Fruit fly (Drosophila melanogaster) whole organism, embryonic: ENCODE data around the gene dgt6.
A peak's percentile ranks its signal among the peaks of the same experiment; 100 is the strongest.

ENCODE experiments used
- ATbp ChIP-seq: fragments of 200-800 bp; sonication (Bioruptor generic); optimal IDR thresholded peaks from 2 replicates; lab custom pipeline; 2017; ENCODE audit warnings: missing biosample characterization, mild to moderate bottlenecking, missing genetic modification characterization, missing genetic modification reagents
- Atf-2 ChIP-seq: fragments of 200-800 bp; sonication (Bioruptor generic); optimal IDR thresholded peaks from 2 replicates; lab custom pipeline; 2016; ENCODE audit warnings: missing biosample characterization, missing genetic modification characterization
- CG10209 ChIP-seq: fragments of 200-800 bp; sonication (Bioruptor generic); optimal IDR thresholded peaks from 3 replicates; lab custom pipeline; 2017; ENCODE audit warnings: missing biosample characterization, mild to moderate bottlenecking, missing genetic modification characterization, missing genetic modification reagents
- CG10274 ChIP-seq: fragments of 200-800 bp; sonication (Bioruptor generic); optimal IDR thresholded peaks from 3 replicates; lab custom pipeline; 2017; ENCODE audit warnings: missing biosample characterization, mild to moderate bottlenecking, missing genetic modification characterization
- CG10565 ChIP-seq: fragments of 200-800 bp; sonication (Bioruptor generic); optimal IDR thresholded peaks from 3 replicates; lab custom pipeline; 2016; ENCODE audit warnings: missing biosample characterization, mild to moderate bottlenecking, missing genetic modification characterization
- CG10959 ChIP-seq: fragments of 200-800 bp; sonication (Bioruptor generic); IDR thresholded peaks from 2 replicates; pipeline ENCODE4 v1.3.6; 2022; ENCODE audit warnings: missing biosample characterization, missing genetic modification characterization
- CG10979 ChIP-seq: fragments of 200-800 bp; sonication (Bioruptor generic); optimal IDR thresholded peaks from 2 replicates; lab custom pipeline; 2018; ENCODE audit warnings: missing biosample characterization, mild to moderate bottlenecking, missing genetic modification characterization, moderate library complexity
- CG12104 ChIP-seq: fragments of 200-800 bp; sonication (Bioruptor generic); optimal IDR thresholded peaks from 3 replicates; lab custom pipeline; 2016; ENCODE audit warnings: missing biosample characterization, missing genetic modification characterization
- CG12659 ChIP-seq: fragments of 200-800 bp; sonication (Bioruptor generic); optimal IDR thresholded peaks from 3 replicates; lab custom pipeline; 2017; ENCODE audit warnings: mild to moderate bottlenecking, missing biosample characterization, missing genetic modification reagents, missing genetic modification characterization
- CG1529 ChIP-seq: fragments of 200-800 bp; sonication (Bioruptor generic); optimal IDR thresholded peaks from 3 replicates; lab custom pipeline; 2018; ENCODE audit warnings: missing biosample characterization, missing genetic modification characterization
- CG15479 ChIP-seq: fragments of 200-800 bp; sonication (Bioruptor generic); optimal IDR thresholded peaks from 3 replicates; lab custom pipeline; 2019; ENCODE audit warnings: missing biosample characterization, mild to moderate bottlenecking, missing genetic modification characterization, moderate library complexity
- CG18764 ChIP-seq: fragments of 200-800 bp; sonication (Bioruptor generic); optimal IDR thresholded peaks from 3 replicates; lab custom pipeline; 2016; ENCODE audit warnings: missing biosample characterization, missing genetic modification characterization
- CG2202 ChIP-seq: fragments of 200-800 bp; sonication (Bioruptor generic); optimal IDR thresholded peaks from 2 replicates; lab custom pipeline; 2018; ENCODE audit warnings: missing biosample characterization, mild to moderate bottlenecking, missing genetic modification characterization
- CG30431 ChIP-seq: fragments of 200-800 bp; sonication (Bioruptor generic); optimal IDR thresholded peaks from 2 replicates; lab custom pipeline; 2017; ENCODE audit warnings: missing biosample characterization, missing genetic modification characterization
- CG31224 ChIP-seq: fragments of 200-800 bp; sonication (Bioruptor generic); IDR thresholded peaks from 2 replicates; pipeline ENCODE4 v1.3.6; 2022; ENCODE audit warnings: missing biosample characterization, missing genetic modification characterization
- CG3281 ChIP-seq: fragments of 200-800 bp; sonication (Bioruptor generic); optimal IDR thresholded peaks from 3 replicates; lab custom pipeline; 2017; ENCODE audit warnings: missing biosample characterization, mild to moderate bottlenecking, missing genetic modification characterization
- CG33557 ChIP-seq: fragments of 200-800 bp; sonication (Bioruptor generic); optimal IDR thresholded peaks from 2 replicates; lab custom pipeline; 2019; ENCODE audit warnings: missing biosample characterization, mild to moderate bottlenecking, missing genetic modification characterization, moderate library complexity
- CG3726 ChIP-seq: fragments of 200-800 bp; sonication (Bioruptor generic); IDR thresholded peaks from 3 replicates; pipeline ENCODE4, ENCODE4 v1.3.6; 2022; ENCODE audit warnings: missing biosample characterization, missing genetic modification characterization
- CG9932 ChIP-seq: fragments of 200-800 bp; sonication (Bioruptor generic); IDR thresholded peaks from 2 replicates; pipeline ENCODE4 v1.3.6; 2022; ENCODE audit warnings: missing biosample characterization, missing genetic modification characterization
- D19A ChIP-seq: fragments of 200-800 bp; optimal IDR thresholded peaks from 3 replicates; lab custom pipeline; 2019; ENCODE audit warnings: missing biosample characterization, mild to moderate bottlenecking, missing genetic modification characterization, moderate library complexity
- E2f2 ChIP-seq: fragments of 200-800 bp; sonication (Bioruptor generic); IDR thresholded peaks from 2 replicates; pipeline ENCODE4 v1.3.6; 2022; ENCODE audit warnings: missing biosample characterization, missing genetic modification characterization
- ERR ChIP-seq: fragments of 200-800 bp; sonication (Bioruptor generic); optimal IDR thresholded peaks from 2 replicates; lab custom pipeline; 2016; ENCODE audit warnings: missing biosample characterization, missing genetic modification characterization
- Ets65A ChIP-seq: fragments of 200-800 bp; sonication (Bioruptor generic); peaks from one replicate; lab custom pipeline; 2016; ENCODE audit warnings: missing biosample characterization, missing genetic modification characterization
- Fer1 ChIP-seq: fragments of 200-800 bp; sonication (Bioruptor generic); optimal IDR thresholded peaks from 2 replicates; lab custom pipeline; 2017; ENCODE audit warnings: missing biosample characterization, mild to moderate bottlenecking, missing genetic modification characterization
- Gug ChIP-seq: fragments of 200-800 bp; sonication (Bioruptor generic); IDR thresholded peaks from 4 replicates; pipeline ENCODE4 v1.3.6; 2022; ENCODE audit warnings: missing biosample characterization, missing genetic modification characterization
- H15 ChIP-seq: fragments of 200-800 bp; sonication (Bioruptor generic); IDR thresholded peaks from 3 replicates; pipeline ENCODE4 v1.3.6; 2022; ENCODE audit warnings: missing biosample characterization, missing genetic modification characterization
- Mad ChIP-seq: fragments of 200-800 bp; sonication (Bioruptor generic); optimal IDR thresholded peaks from 2 replicates; lab custom pipeline; 2016; ENCODE audit warnings: missing biosample characterization, missing genetic modification characterization
- NFAT ChIP-seq: fragments of 200-800 bp; sonication (Bioruptor generic); IDR thresholded peaks from 2 replicates; pipeline ENCODE4 v1.3.6; 2022; ENCODE audit warnings: missing biosample characterization, missing genetic modification characterization
- Pdp1 ChIP-seq, 2 experiments: fragments of 200-800 bp; sonication (Bioruptor generic); optimal IDR thresholded peaks; 3 replicates each; lab custom pipeline; 2016; ENCODE audit warnings: missing biosample characterization in 2 of 2, missing genetic modification characterization in 2 of 2, mild to moderate bottlenecking in 1 of 2, moderate library complexity in 1 of 2
- Ptx1 ChIP-seq: fragments of 200-800 bp; sonication (Bioruptor generic); IDR thresholded peaks from 2 replicates; pipeline ENCODE4 v1.3.6; 2022; ENCODE audit warnings: missing biosample characterization, missing genetic modification characterization
- Rx ChIP-seq: fragments of 200-800 bp; sonication (Bioruptor generic); IDR thresholded peaks from 2 replicates; pipeline ENCODE4 v1.3.6; 2022; ENCODE audit warnings: missing biosample characterization, missing genetic modification characterization
- crc ChIP-seq: fragments of 200-800 bp; sonication (Bioruptor generic); optimal IDR thresholded peaks from 2 replicates; lab custom pipeline; 2016; ENCODE audit warnings: missing biosample characterization, missing genetic modification characterization
- dysf ChIP-seq: fragments of 200-800 bp; sonication (Bioruptor generic); IDR thresholded peaks from 3 replicates; pipeline ENCODE4 v1.3.6; 2022; ENCODE audit warnings: missing biosample characterization, missing genetic modification characterization
- emc ChIP-seq: fragments of 200-800 bp; sonication (Bioruptor generic); optimal IDR thresholded peaks from 2 replicates; lab custom pipeline; 2016; ENCODE audit warnings: missing biosample characterization, missing genetic modification characterization
- exex ChIP-seq: fragments of 200-800 bp; sonication (Bioruptor generic); optimal IDR thresholded peaks from 4 replicates; lab custom pipeline; 2018; ENCODE audit warnings: missing biosample characterization, mild to moderate bottlenecking, missing genetic modification characterization, moderate library complexity
- grn ChIP-seq: fragments of 200-800 bp; sonication (Bioruptor generic); optimal IDR thresholded peaks from 3 replicates; lab custom pipeline; 2017; ENCODE audit warnings: missing biosample characterization, missing genetic modification characterization
- jigr1 ChIP-seq: fragments of 200-800 bp; sonication (Bioruptor generic); IDR thresholded peaks from 3 replicates; pipeline ENCODE4 v1.3.6; 2022; ENCODE audit warnings: missing biosample characterization, missing genetic modification characterization
- jumu ChIP-seq: fragments of 200-800 bp; sonication (Bioruptor generic); optimal IDR thresholded peaks from 3 replicates; lab custom pipeline; 2016; ENCODE audit warnings: missing biosample characterization, missing genetic modification characterization
- lola ChIP-seq, 3 experiments: fragments of >200 bp in 2 of 3; fragments of 200-800 bp in 1 of 3; sonication (Bioruptor generic) in 1 of 3; optimal IDR thresholded peaks; 2 replicates each; lab custom pipeline; 2017 to 2019; ENCODE audit warnings: missing biosample characterization in 3 of 3, missing genetic modification characterization in 3 of 3, mild to moderate bottlenecking in 1 of 3, moderate library complexity in 1 of 3
- pan ChIP-seq, 4 experiments: fragments of >200 bp in 3 of 4; fragments of 200-800 bp in 1 of 4; sonication (Bioruptor generic) in 1 of 4; optimal IDR thresholded peaks in 3 of 4; IDR thresholded peaks in 1 of 4; 2 replicates each; pipeline versions ENCODE4 v1.3.6 to Lab custom; 2017 to 2022; ENCODE audit warnings: missing biosample characterization in 2 of 4, missing genetic modification characterization in 2 of 4, mixed read lengths in 1 of 4
- peb ChIP-seq: fragments of 200-800 bp; sonication (Bioruptor generic); IDR thresholded peaks from 2 replicates; pipeline ENCODE4 v1.3.6; 2022; ENCODE audit warnings: missing biosample characterization, missing genetic modification characterization
- pnt ChIP-seq: fragments of 200-800 bp; sonication (Bioruptor generic); optimal IDR thresholded peaks from 3 replicates; lab custom pipeline; 2016; ENCODE audit warnings: missing biosample characterization, missing genetic modification characterization
- salm ChIP-seq: fragments of 200-800 bp; sonication (Bioruptor generic); optimal IDR thresholded peaks from 2 replicates; lab custom pipeline; 2018; ENCODE audit warnings: missing biosample characterization, mild to moderate bottlenecking, missing genetic modification characterization
- sens-2 ChIP-seq: fragments of 200-800 bp; sonication (Bioruptor generic); IDR thresholded peaks from 2 replicates; pipeline ENCODE4 v1.3.6; 2022; ENCODE audit warnings: missing biosample characterization, missing genetic modification characterization
- tx ChIP-seq: fragments of 200-800 bp; sonication (Bioruptor generic); optimal IDR thresholded peaks from 2 replicates; lab custom pipeline; 2016; ENCODE audit warnings: missing biosample characterization, missing genetic modification characterization
- vvl ChIP-seq: fragments of 200-800 bp; sonication (Bioruptor generic); IDR thresholded peaks from 2 replicates; pipeline ENCODE4 v1.3.6; 2022; ENCODE audit warnings: missing biosample characterization, missing genetic modification characterization

dgt6 gene

DNA sequence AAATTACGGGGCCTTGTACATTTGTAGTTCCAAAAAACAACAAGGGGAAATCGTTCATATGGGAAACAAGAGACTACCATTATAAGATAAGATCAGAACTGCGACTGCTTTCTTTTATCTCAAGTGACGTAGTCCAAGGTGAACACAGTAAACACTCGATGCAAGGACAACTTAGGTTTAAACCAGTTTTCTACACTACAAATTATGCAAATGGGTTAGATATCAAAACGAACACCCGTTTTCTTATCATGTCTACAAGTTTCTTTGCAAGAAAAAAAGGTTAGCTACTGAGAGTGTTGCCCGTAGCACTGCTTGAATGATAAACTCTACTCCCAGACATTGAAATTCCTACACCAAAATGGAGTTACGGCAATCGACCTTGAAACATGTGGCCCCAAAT, 6.6 kb downstream of the dgt6 start (continued):
- peak; percentile 77 for TF ChIP-seq jumu (GFP tag; lab: Kevin White, UChicago)
- TF ChIP-seq CG33557 (GFP tag; lab: Kevin White, UChicago), result no peak
- peak; percentile 69 to 76 for TF ChIP-seq Pdp1 (GFP tag; optimal IDR thresholded peaks at IDR 0.05; lab: Kevin White, UChicago)
- peak; percentile 81 for TF ChIP-seq grn
- peak; percentile 79 for TF ChIP-seq Gug
- no peak for TF ChIP-seq jigr1
- TF ChIP-seq CG9932 (GFP tag; lab: Robert Waterston, UW), result peak; percentile 74
- peak in 1 of 3 experiments; percentile 34 for TF ChIP-seq lola (GFP tag; optimal IDR thresholded peaks at IDR 0.05; lab: Kevin White, UChicago)
- no peak for TF ChIP-seq CG10565 (GFP tag; lab: Kevin White, UChicago)
- TF ChIP-seq dysf (GFP tag; lab: Robert Waterston, UW), result peak; percentile 76
- TF ChIP-seq crc (GFP tag; lab: Kevin White, UChicago), result peak; percentile 3
- peak; percentile 48; the same call in 1 of the 2 replicates for TF ChIP-seq peb (GFP tag; lab: Robert Waterston, UW)
- TF ChIP-seq CG30431, result peak; percentile 58
- peak; percentile 29 for TF ChIP-seq Atf-2 (GFP tag; lab: Kevin White, UChicago)
- TF ChIP-seq CG3281, result peak; percentile 39
- no peak for TF ChIP-seq Mad (GFP tag; lab: Kevin White, UChicago)
- no peak for TF ChIP-seq exex (tag; lab: Kevin White, UChicago)
- peak; percentile 47; the same call in 1 of the 2 replicates for TF ChIP-seq sens-2 (GFP tag; lab: Robert Waterston, UW)
- peak; percentile 78 for TF ChIP-seq pnt (GFP tag; lab: Kevin White, UChicago)
- TF ChIP-seq CG12104, result peak; percentile 39
- peak; percentile 32 for TF ChIP-seq salm (tag; lab: Kevin White, UChicago)
- TF ChIP-seq H15 (GFP tag; lab: Robert Waterston, UW), result peak; percentile 63; the same call in 1 of the 3 replicates
- no peak for TF ChIP-seq ERR (GFP tag; lab: Kevin White, UChicago)
- TF ChIP-seq CG12659 (GFP tag; lab: Kevin White, UChicago), result peak; percentile 20
- peak; percentile 33; the same call in 1 of the 2 replicates for TF ChIP-seq E2f2 (GFP tag; lab: Robert Waterston, UW)
- peak; percentile 26 for TF ChIP-seq CG18764
- TF ChIP-seq CG10274, result peak; percentile 10
- TF ChIP-seq Ptx1 (GFP tag; lab: Robert Waterston, UW), result peak; percentile 81
- TF ChIP-seq CG10209 (GFP tag; lab: Kevin White, UChicago), result peak; percentile 43
- peak; percentile 34 for TF ChIP-seq CG1529 (GFP tag; lab: Kevin White, UChicago)
- TF ChIP-seq Fer1, result peak; percentile 30
- TF ChIP-seq tx (GFP tag; lab: Kevin White, UChicago), result peak; percentile 10
- 0 out of 2 replicates have a peak, but pooled peaks have one; percentile 36 for TF ChIP-seq CG31224 (GFP tag; lab: Robert Waterston, UW)
- peak; percentile 88 for TF ChIP-seq vvl (GFP tag; lab: Robert Waterston, UW)
- peak; percentile 60; the same call in 1 of the 2 replicates for TF ChIP-seq NFAT (GFP tag; lab: Robert Waterston, UW)
- no peak for TF ChIP-seq CG2202 (tag; lab: Kevin White, UChicago)
- TF ChIP-seq emc, result peak; percentile 31
- TF ChIP-seq pan (optimal IDR thresholded peaks at IDR 0.05; lab: Kevin White, UChicago), result no peak
- peak in 1 of 2 experiments; percentile 76 for TF ChIP-seq pan (GFP tag; optimal IDR thresholded peaks at IDR 0.05 in 1 of 2, IDR thresholded peaks at IDR 0.05 in 1 of 2)
- TF ChIP-seq CG3726 (GFP tag; lab: Robert Waterston, UW), result 0 out of 3 replicates have a peak, but pooled peaks have one; percentile 56
- no peak for TF ChIP-seq CG15479 (GFP tag; lab: Kevin White, UChicago)
- TF ChIP-seq ATbp, result peak; percentile 62
- peak; percentile 94 for TF ChIP-seq Ets65A (GFP tag; lab: Kevin White, UChicago)
- peak; percentile 44 for TF ChIP-seq D19A (tag; lab: Kevin White, UChicago)
- TF ChIP-seq CG10979 (tag; lab: Kevin White, UChicago), result peak; percentile 60
- TF ChIP-seq CG10959 (GFP tag; lab: Robert Waterston, UW), result peak; percentile 70
- peak; percentile 56 for TF ChIP-seq Rx (GFP tag; lab: Robert Waterston, UW)
